Worm (Caenorhabditis elegans): ENCODE measurements around the gene ssup-72.

ssup-72 gene

DNA sequence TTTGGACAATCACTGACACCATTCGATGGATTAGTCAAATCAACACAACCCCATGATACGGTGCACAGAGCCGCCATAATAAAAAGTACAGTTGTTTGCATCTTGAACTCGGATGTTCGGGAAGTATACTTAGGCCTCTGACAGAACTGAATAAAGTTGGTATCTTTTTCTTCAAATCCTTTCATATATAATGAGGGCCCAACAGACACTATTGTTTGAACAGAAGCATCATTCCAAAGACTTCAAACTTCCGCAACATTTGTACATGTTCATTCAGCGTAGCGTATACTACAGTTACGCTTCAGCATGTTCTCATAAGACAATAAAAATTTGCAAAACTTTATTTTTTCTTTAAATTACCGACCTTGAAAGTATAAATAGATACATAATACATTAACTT lies 24.4 kb upstream of the ssup-72 start, which contains the start of gene F41G3.19:
Gene F41G3.19, minus strand, starts transcription at position 101 of the 400 bp plus-strand sequence.
- TF ChIP-seq unc-130 (tag; optimal IDR thresholded peaks at IDR 0.05) (no peak), nhr-47 (tag; optimal IDR thresholded peaks at IDR 0.05) (no peak), elt-2 (tag; optimal IDR thresholded peaks at IDR 0.05) (no peak), ceh-88 (GFP tag; IDR thresholded peaks at IDR 0.05) (no peak), zip-4 (GFP tag; optimal IDR thresholded peaks at IDR 0.05) (no peak), lin-39 (tag; optimal IDR thresholded peaks at IDR 0.05) (no peak), nhr-11 (tag; optimal IDR thresholded peaks at IDR 0.05) (no peak), C16A3.4 (tag; optimal IDR thresholded peaks at IDR 0.05) (no peak), irx-1 (tag; optimal IDR thresholded peaks at IDR 0.05) (no peak), nhr-19 (GFP tag; conservative IDR thresholded peaks at IDR 0.05) (no peak), swsn-7 (tag; optimal IDR thresholded peaks at IDR 0.05) (no peak), mef-2 (tag; optimal IDR thresholded peaks at IDR 0.05) (no peak), ets-5 (GFP tag; IDR thresholded peaks at IDR 0.05) (no peak), C34B4.2 (tag; optimal IDR thresholded peaks at IDR 0.05) (no peak), jun-1 (tag; optimal IDR thresholded peaks at IDR 0.05) (no peak), nhr-12 (tag; optimal IDR thresholded peaks at IDR 0.05) (no peak), fkh-4 (tag; optimal IDR thresholded peaks at IDR 0.05; ENCODE audit: borderline replicate concordance) (no peak), hlh-17 (GFP tag; optimal IDR thresholded peaks at IDR 0.05; ENCODE audit: borderline replicate concordance) (no peak), grh-1 (GFP tag; IDR thresholded peaks at IDR 0.05) (no peak), zag-1 (tag; optimal IDR thresholded peaks at IDR 0.05) (no peak)

DNA sequence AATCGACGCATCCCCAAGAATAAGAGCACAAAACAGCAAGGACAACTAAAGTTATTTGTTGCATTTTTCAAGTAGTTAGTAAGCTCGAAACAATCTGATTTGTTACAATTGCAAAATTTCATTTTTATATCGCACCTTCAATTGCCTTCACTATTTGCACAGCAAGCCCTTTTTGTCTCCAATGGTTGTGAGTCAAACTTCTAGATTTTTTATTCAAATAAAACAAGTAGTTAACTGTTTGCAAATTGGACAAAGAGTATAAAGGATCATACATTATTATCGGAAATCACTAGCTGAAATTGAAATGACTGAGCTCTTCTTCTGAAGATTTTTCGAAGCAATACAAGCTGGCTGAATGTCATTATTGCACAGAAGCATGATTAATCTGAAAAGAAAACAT lies 23.5 kb upstream of the ssup-72 start, which contains the start of gene F41G3.21:
Gene F41G3.21, minus strand, starts transcription at position 101 of the 400 bp plus-strand sequence.
- TF ChIP-seq rnt-1 (tag; optimal IDR thresholded peaks at IDR 0.05) (no peak), mdl-1 (tag; optimal IDR thresholded peaks at IDR 0.05) (no peak), elt-3 (tag; optimal IDR thresholded peaks at IDR 0.05) (no peak), nhr-28 (tag; optimal IDR thresholded peaks at IDR 0.05) (no peak), aha-1 (tag; optimal IDR thresholded peaks at IDR 0.05) (no peak), sptf-1 (tag; optimal IDR thresholded peaks at IDR 0.05) (no peak), skn-1 (tag; optimal IDR thresholded peaks at IDR 0.05) (no peak), F16B12.6 (tag; optimal IDR thresholded peaks at IDR 0.05) (no peak), ztf-11 (tag; optimal IDR thresholded peaks at IDR 0.05) (no peak), lin-15B (tag; optimal IDR thresholded peaks at IDR 0.05) (no peak), ztf-4 (tag; optimal IDR thresholded peaks at IDR 0.05) (no peak), efl-1 (optimal IDR thresholded peaks at IDR 0.05) (no peak), efl-1 (GFP tag; optimal IDR thresholded peaks at IDR 0.05 in 1 of 2) (no peak), lin-14 (GFP tag; optimal IDR thresholded peaks at IDR 0.05) (no peak), xbp-1 (tag; optimal IDR thresholded peaks at IDR 0.05) (no peak), C34B4.2 (tag; optimal IDR thresholded peaks at IDR 0.05) (no peak), efl-3 (GFP tag; optimal IDR thresholded peaks at IDR 0.05) (no peak), fkh-8 (tag; optimal IDR thresholded peaks at IDR 0.05) (no peak), hlh-4 (tag; optimal IDR thresholded peaks at IDR 0.05) (no peak), blmp-1 (tag; optimal IDR thresholded peaks at IDR 0.05) (no peak)

ce11 chrII:6754671-6755224 lies 21.6 kb upstream of the ssup-72 start, which contains the start of the genes srx-95 and fis-1:
Gene srx-95, minus strand, starts transcription at chrII:6754771.
Gene fis-1, plus strand, starts transcription at chrII:6755174.
- no peak for TF ChIP-seq jun-1 (tag; optimal IDR thresholded peaks at IDR 0.05)
- no peak for TF ChIP-seq sup-37 (GFP tag; optimal IDR thresholded peaks at IDR 0.05)
- TF ChIP-seq ces-1 (GFP tag; optimal IDR thresholded peaks at IDR 0.05), result no peak
- no peak for TF ChIP-seq nhr-12 (tag; optimal IDR thresholded peaks at IDR 0.05)
- no peak for TF ChIP-seq pqm-1 (tag; optimal IDR thresholded peaks at IDR 0.05)
- TF ChIP-seq ceh-82 (tag; optimal IDR thresholded peaks at IDR 0.05), result no peak
- no peak for TF ChIP-seq zag-1 (tag; optimal IDR thresholded peaks at IDR 0.05)
- TF ChIP-seq lsy-2 (tag; optimal IDR thresholded peaks at IDR 0.05), result no peak
- TF ChIP-seq grh-1 (GFP tag; IDR thresholded peaks at IDR 0.05), result no peak
